Fruit fly (Drosophila melanogaster) whole organism, prepupa: ENCODE measurements around the gene TotC.

Experiments
- CG10631 ChIP-seq: fragments of 200-800 bp; sonication (Bioruptor generic); optimal IDR thresholded peaks from 2 replicates; lab custom pipeline; 2016; ENCODE audit warnings: missing biosample characterization, missing genetic modification characterization
- CG11762 ChIP-seq: fragments of 200-800 bp; sonication (Bioruptor generic); optimal IDR thresholded peaks from 3 replicates; lab custom pipeline; 2016; ENCODE audit warnings: missing biosample characterization, missing genetic modification characterization; ENCODE audit not compliant: insufficient read depth
- CG15336 ChIP-seq: fragments of 200-800 bp; sonication (Bioruptor generic); IDR thresholded peaks from 2 replicates; pipeline ENCODE4 v1.3.6; 2022; ENCODE audit warnings: missing biosample characterization, missing genetic modification characterization
- CG3032 ChIP-seq: fragments of 200-800 bp; optimal IDR thresholded peaks from 2 replicates; lab custom pipeline; 2019; ENCODE audit warnings: missing biosample characterization, mild to moderate bottlenecking, missing genetic modification characterization, moderate library complexity
- CG31627 ChIP-seq: fragments of 200-800 bp; sonication (Bioruptor generic); optimal IDR thresholded peaks from 3 replicates; lab custom pipeline; 2016; ENCODE audit warnings: missing biosample characterization, missing genetic modification characterization
- CG32006 ChIP-seq: fragments of 200-800 bp; sonication (Bioruptor generic); optimal IDR thresholded peaks from 3 replicates; lab custom pipeline; 2017; ENCODE audit warnings: missing biosample characterization, mild to moderate bottlenecking, missing genetic modification characterization
- CG3919 ChIP-seq: fragments of 200-800 bp; sonication (Bioruptor generic); optimal IDR thresholded peaks from 3 replicates; lab custom pipeline; 2016; ENCODE audit warnings: missing biosample characterization, missing genetic modification characterization
- CG6163 ChIP-seq: fragments of 200-800 bp; sonication (Bioruptor generic); IDR thresholded peaks from 3 replicates; pipeline ENCODE4 v1.3.6; 2022; ENCODE audit warnings: missing biosample characterization, missing genetic modification characterization
- CG6276 ChIP-seq: fragments of 200-800 bp; sonication (Bioruptor generic); optimal IDR thresholded peaks from 2 replicates; lab custom pipeline; 2017; ENCODE audit warnings: missing biosample characterization, mild to moderate bottlenecking, missing genetic modification characterization
- CG8319 ChIP-seq: fragments of 200-800 bp; sonication (Bioruptor generic); optimal IDR thresholded peaks from 3 replicates; lab custom pipeline; 2016; ENCODE audit warnings: missing biosample characterization, missing genetic modification characterization
- CG8632 ChIP-seq: fragments of 200-800 bp; sonication (Bioruptor generic); optimal IDR thresholded peaks from 3 replicates; lab custom pipeline; 2016; ENCODE audit warnings: missing biosample characterization, missing genetic modification characterization
- Eip78C ChIP-seq: fragments of 200-800 bp; sonication (Bioruptor generic); peaks from one replicate; lab custom pipeline; 2016; ENCODE audit warnings: missing biosample characterization, missing genetic modification characterization
- Eip93F ChIP-seq: fragments of 200-800 bp; sonication (Bioruptor generic); optimal IDR thresholded peaks from 2 replicates; lab custom pipeline; 2016; ENCODE audit warnings: missing biosample characterization, mild to moderate bottlenecking, missing genetic modification characterization
- Ets96B ChIP-seq: fragments of 200-800 bp; optimal IDR thresholded peaks from 2 replicates; lab custom pipeline; 2019; ENCODE audit warnings: missing biosample characterization, mild to moderate bottlenecking, missing genetic modification characterization, moderate library complexity
- Hr4 ChIP-seq: fragments of 200-800 bp; sonication (Bioruptor generic); optimal IDR thresholded peaks from 3 replicates; lab custom pipeline; 2016; ENCODE audit warnings: missing biosample characterization, missing genetic modification characterization
- Lpt ChIP-seq: fragments of 200-800 bp; sonication (Bioruptor generic); optimal IDR thresholded peaks from 3 replicates; lab custom pipeline; 2016; ENCODE audit warnings: missing biosample characterization, missing genetic modification characterization
- Sox15 ChIP-seq: fragments of 200-800 bp; sonication (Bioruptor generic); optimal IDR thresholded peaks from 3 replicates; lab custom pipeline; 2016; ENCODE audit warnings: missing biosample characterization, missing genetic modification characterization
- cyc ChIP-seq: fragments of 200-800 bp; sonication (Bioruptor generic); optimal IDR thresholded peaks from 3 replicates; lab custom pipeline; 2016; ENCODE audit warnings: missing biosample characterization, missing genetic modification characterization
- dsx ChIP-seq: fragments of 200-800 bp; optimal IDR thresholded peaks from 3 replicates; lab custom pipeline; 2019; ENCODE audit warnings: missing biosample characterization, mild to moderate bottlenecking, missing genetic modification characterization, moderate library complexity; ENCODE audit not compliant: poor library complexity, severe bottlenecking
- eg ChIP-seq: fragments of 200-800 bp; sonication (Bioruptor generic); IDR thresholded peaks from 3 replicates; pipeline ENCODE4 v1.3.6; 2022; ENCODE audit warnings: missing biosample characterization, missing genetic modification characterization
- fd59A ChIP-seq: fragments of 200-800 bp; sonication (Bioruptor generic); optimal IDR thresholded peaks from 2 replicates; lab custom pipeline; 2017; ENCODE audit warnings: missing biosample characterization, mild to moderate bottlenecking, missing genetic modification characterization, missing genetic modification reagents
- fkh ChIP-seq: fragments of 200-800 bp; sonication (Bioruptor generic); optimal IDR thresholded peaks from 3 replicates; lab custom pipeline; 2017; ENCODE audit warnings: missing biosample characterization, mild to moderate bottlenecking, missing genetic modification characterization, moderate library complexity
- pdm3 ChIP-seq: fragments of 200-800 bp; sonication (Bioruptor generic); optimal IDR thresholded peaks from 3 replicates; lab custom pipeline; 2016; ENCODE audit warnings: missing biosample characterization, missing genetic modification characterization
- salr ChIP-seq, 2 experiments: fragments of 200-800 bp; sonication (Bioruptor generic); optimal IDR thresholded peaks; 3 replicates each; lab custom pipeline; 2016 to 2018; ENCODE audit warnings: missing biosample characterization in 2 of 2, missing genetic modification characterization in 2 of 2, mild to moderate bottlenecking in 1 of 2
- ss ChIP-seq, 2 experiments: fragments of 200-800 bp; sonication (Bioruptor generic); optimal IDR thresholded peaks; 2 replicates in 1 of 2; 3 replicates in 1 of 2; lab custom pipeline; 2017 to 2018; ENCODE audit warnings: mild to moderate bottlenecking in 2 of 2, missing biosample characterization in 2 of 2, missing genetic modification characterization in 2 of 2, moderate library complexity in 1 of 2
- svp ChIP-seq: fragments of 200-800 bp; sonication (Bioruptor generic); peaks from one replicate; lab custom pipeline; 2016; ENCODE audit warnings: missing biosample characterization, missing genetic modification characterization

The TotC gene

DNA sequence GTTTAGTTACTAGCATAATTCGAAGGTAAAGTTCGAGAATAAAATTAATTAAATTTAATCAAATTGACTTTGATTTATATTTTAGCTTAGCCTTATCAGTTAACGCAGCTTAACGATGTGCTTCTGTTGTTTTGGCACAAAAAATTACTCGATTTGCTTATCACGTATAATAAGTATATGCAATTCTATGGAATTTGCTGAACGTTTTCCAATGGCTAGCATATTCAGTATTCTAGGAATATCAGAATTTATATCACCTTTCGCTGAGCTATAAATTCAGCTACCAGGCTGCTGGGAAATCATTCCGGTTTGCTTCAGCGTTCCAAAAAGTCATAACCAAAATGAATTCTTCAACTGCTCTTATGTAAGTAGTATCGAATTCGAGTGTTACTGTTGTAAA, 2.1 kb upstream of the TotC start, which contains the start of gene TotA (continued):
- TF ChIP-seq eg (GFP tag; lab: Robert Waterston, UW): no peak

DNA sequence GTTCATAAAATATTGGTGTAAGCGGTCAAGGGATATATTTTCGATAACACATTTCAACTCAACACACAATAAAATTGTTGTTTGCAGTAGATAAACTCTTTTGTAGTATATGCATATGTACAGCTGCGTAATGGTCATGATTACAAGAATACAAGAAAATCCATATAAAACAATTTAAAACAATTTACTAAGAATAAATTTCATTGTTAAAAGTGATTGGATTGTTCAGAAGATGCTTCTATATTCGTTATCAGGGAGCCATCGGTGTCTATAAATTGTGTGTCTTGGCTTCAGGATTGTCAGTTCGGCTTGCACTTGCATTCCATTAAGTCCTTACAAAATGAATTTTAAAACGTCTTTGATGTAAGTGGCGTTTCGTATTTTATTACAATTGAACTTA, 850 bp downstream of the TotC start, which contains the start of gene TotB:
Gene TotB (plus strand): TSS at position 301 of the 400 bp plus-strand sequence.
- TF ChIP-seq Hr4 (GFP tag; lab: Kevin White, UChicago) (no peak), fd59A (no peak), cyc (GFP tag; lab: Kevin White, UChicago) (no peak), Sox15 (GFP tag; lab: Kevin White, UChicago) (no peak), ss (GFP tag; optimal IDR thresholded peaks at IDR 0.05; lab: Kevin White, UChicago) (no peak), CG3919 (GFP tag; lab: Kevin White, UChicago) (no peak), salr (GFP tag; optimal IDR thresholded peaks at IDR 0.05; lab: Kevin White, UChicago) (no peak), svp (GFP tag; lab: Kevin White, UChicago) (peak; percentile 53)

DNA sequence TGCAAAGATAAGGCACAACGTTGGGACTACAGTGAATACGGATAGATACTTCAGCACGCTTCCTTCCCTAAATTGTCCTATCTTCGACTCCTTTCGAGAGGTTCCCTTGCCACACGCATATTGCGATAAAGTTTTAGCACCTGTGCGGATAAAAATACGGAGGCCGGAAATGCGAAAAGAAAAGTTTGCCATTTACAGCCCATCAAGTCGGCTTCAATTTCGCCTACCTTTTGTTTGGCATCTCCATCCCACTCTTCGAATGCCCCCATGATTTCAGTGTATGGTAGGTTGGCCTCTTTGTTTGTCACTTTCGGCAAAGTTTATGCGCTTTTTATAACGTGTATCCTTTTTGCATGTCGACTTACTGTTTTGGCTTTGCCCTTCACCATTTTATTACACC, 3.9 kb downstream of the TotC start:
- no peak for TF ChIP-seq CG6163

DNA sequence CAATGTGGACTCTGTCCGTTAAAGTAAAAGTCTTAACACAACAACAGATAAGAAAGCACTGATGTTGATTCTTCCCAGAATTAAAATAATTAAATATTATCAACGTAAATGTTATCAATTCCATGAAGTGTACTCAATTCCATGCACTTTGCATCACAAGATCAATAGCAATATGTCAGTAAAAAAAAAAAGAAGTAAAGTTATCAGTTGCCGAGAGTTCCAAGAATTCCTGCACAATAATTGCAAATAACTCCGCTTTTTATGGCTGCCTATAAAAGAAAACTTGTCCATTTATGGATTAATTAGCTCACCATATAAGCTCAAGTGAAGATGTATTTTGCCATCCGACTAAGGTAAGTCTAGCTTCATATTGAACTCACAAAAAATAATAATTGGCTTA, 4.6 kb downstream of the TotC start, which contains the start of gene TotZ:
Gene TotZ (plus strand): TSS at position 301 of the 400 bp plus-strand sequence.
- no peak for TF ChIP-seq CG10631 (GFP tag; lab: Kevin White, UChicago)
- peak; percentile 86 for TF ChIP-seq svp (GFP tag; lab: Kevin White, UChicago)

DNA sequence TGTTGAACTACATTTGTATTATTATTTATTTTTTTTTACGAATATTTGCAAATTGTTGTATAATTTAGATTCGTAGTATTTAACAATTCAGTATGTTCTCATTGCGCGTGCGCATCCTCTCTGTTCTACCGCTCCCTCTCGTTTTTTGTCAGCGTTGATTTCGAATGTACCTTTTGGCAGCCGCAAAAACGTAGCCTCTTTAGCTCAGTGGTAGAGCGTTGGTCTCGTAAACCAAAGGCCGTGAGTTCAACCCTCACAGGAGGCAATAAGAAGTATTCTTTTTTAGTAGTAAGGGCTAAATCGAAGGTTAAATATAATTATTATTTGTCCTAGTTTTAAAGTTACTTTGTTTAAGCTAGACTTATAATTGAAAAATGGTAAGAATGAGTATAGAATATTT, 17.7 kb downstream of the TotC start:
- TF ChIP-seq Eip78C (peak; percentile 49), eg (GFP tag; lab: Robert Waterston, UW) (no peak)

DNA sequence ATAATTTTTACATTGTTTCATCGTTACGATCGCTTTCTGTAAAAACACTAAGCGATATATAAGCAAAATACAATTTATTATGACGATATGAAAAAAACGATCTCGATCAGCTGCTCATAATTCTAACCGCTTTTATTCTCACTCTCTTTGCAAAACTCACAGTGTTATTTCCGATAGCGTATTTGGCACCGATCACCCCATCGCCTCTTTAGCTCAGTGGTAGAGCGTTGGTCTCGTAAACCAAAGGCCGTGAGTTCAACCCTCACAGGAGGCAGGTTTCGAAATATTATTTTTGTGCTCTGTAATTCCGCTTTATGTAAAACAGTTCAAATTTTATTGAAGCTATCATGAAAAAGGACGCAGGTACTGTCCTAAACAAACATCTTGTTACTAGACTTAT, 18.1 kb downstream of the TotC start:
- TF ChIP-seq svp (GFP tag; lab: Kevin White, UChicago) (peak; percentile 73), Eip78C (no peak), CG6276 (GFP tag; lab: Kevin White, UChicago) (no peak), CG31627 (GFP tag; lab: Kevin White, UChicago) (no peak)

DNA sequence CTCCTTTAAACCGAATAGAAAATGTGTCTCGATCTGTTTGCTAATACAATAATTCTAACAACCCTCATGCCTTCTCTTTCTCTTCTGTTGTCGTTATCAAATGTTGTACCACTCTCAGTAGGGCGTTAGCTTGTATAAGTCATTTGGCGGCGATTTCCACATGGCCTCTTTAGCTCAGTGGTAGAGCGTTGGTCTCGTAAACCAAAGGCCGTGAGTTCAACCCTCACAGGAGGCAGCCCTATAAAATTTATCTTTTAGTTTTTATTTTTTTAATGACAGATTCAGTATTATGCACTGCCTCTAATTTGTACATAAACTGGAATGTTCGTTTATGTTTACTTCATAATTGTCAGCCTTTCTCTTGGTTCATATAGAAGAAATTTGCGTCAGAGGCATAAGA, 18.7 kb downstream of the TotC start:
- TF ChIP-seq fkh (GFP tag; lab: Kevin White, UChicago) (peak; percentile 8), CG15336 (GFP tag; lab: Robert Waterston, UW) (no peak)

DNA sequence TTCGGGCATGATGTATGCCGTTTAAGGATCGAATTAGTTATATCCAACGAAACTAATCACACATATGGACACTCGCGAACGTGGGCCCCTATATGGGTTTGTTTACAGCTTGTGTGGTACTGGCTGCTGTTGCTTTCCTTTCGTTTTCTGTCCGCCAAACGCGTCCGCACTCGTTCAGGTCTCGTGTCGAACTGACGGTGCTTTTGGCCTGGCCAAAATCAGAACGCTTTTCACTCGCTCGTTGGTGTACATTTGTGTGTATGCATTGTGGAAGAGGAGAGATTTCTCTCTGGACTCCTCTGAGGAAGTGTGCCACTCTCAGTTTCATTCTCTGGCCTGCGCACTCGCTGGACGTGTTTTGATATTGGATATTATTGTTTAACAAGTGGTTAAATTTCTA, 24.3 kb downstream of the TotC start, which contains the start of gene Ktl:
Gene Ktl (minus strand): TSS at position 193 of the 400 bp plus-strand sequence.
- no peak for TF ChIP-seq CG11762 (GFP tag; lab: Kevin White, UChicago)
- no peak for TF ChIP-seq CG3032 (tag; lab: Kevin White, UChicago)
- no peak for TF ChIP-seq Eip93F
- no peak for TF ChIP-seq CG3919 (GFP tag; lab: Kevin White, UChicago)
- no peak for TF ChIP-seq pdm3 (GFP tag; lab: Kevin White, UChicago)
- TF ChIP-seq eg (GFP tag; lab: Robert Waterston, UW): no peak
- no peak for TF ChIP-seq Lpt
- no peak for TF ChIP-seq dsx (GFP tag; lab: Kevin White, UChicago)
- no peak for TF ChIP-seq CG32006 (GFP tag; lab: Kevin White, UChicago)
- TF ChIP-seq Ets96B (tag; lab: Kevin White, UChicago): no peak
- no peak for TF ChIP-seq CG8319 (GFP tag; lab: Kevin White, UChicago)
- no peak for TF ChIP-seq CG8632 (GFP tag; lab: Kevin White, UChicago)
